Worm (Caenorhabditis elegans) whole organism, L4 larva: ENCODE data around the gene T04C12.9.

Experiments used
- dmd-6 ChIP-seq: fragments of 200-800 bp; sonication (Bioruptor generic); IDR thresholded peaks from 2 replicates; pipeline ENCODE4 v1.3.6; 2022; ENCODE audit warnings: missing genetic modification reagents, missing genetic modification characterization, missing compliant biosample characterization
- lim-7 ChIP-seq: fragments of 200-800 bp; sonication (Bioruptor generic); IDR thresholded peaks from 2 replicates; pipeline ENCODE4 v1.3.6; 2022; ENCODE audit warnings: missing genetic modification characterization, missing compliant biosample characterization
- nhr-10 ChIP-seq: fragments of 150-350 bp; optimal IDR thresholded peaks from 2 replicates; lab custom pipeline; 2014; ENCODE audit warnings: missing biosample characterization, missing genetic modification characterization
- unc-62 ChIP-seq, 3 experiments: fragments of 150-350 bp in 1 of 3; sonication (generic microtip); optimal IDR thresholded peaks in 2 of 3; peaks in 1 of 3; 1 replicate in 1 of 3; 2 replicates in 2 of 3; lab custom pipeline; 2014 to 2017; ENCODE audit warnings: missing biosample characterization in 3 of 3, missing genetic modification characterization in 3 of 3, missing genetic modification reagents in 3 of 3, missing genotype in 1 of 3

- TF ChIP-seq nhr-10 (tag; lab: Kevin White, UChicago) (no peak), lim-7 (no peak), unc-62 (GFP tag; optimal IDR thresholded peaks at IDR 0.05 in 1 of 2; lab: Kevin White, UChicago) (no peak), unc-62 (tag; optimal IDR thresholded peaks at IDR 0.05; lab: Kevin White, UChicago) (no peak), dmd-6 (GFP tag; lab: Robert Waterston, UW) (no peak)
Observed at ce11 chrV:11073354-11073753, 10.3 kb upstream of the T04C12.9 start.
